Worm (Caenorhabditis elegans): ENCODE results near the gene try-3.

ce11 chrIV:6582604-6583003 is 25.6 kb downstream of the try-3 start, which contains the start of gene odr-8:
- TF ChIP-seq aly-1 (tag; optimal IDR thresholded peaks at IDR 0.05) = no peak
- TF ChIP-seq flt-1 (GFP tag; IDR thresholded peaks at IDR 0.05) = no peak
- TF ChIP-seq hnd-1 (tag; optimal IDR thresholded peaks at IDR 0.05) = no peak
- no peak for TF ChIP-seq ama-1 (optimal IDR thresholded peaks at IDR 0.05)
- TF ChIP-seq ceh-13 (GFP tag; optimal IDR thresholded peaks at IDR 0.05) = no peak
- no peak for TF ChIP-seq tra-4 (tag; optimal IDR thresholded peaks at IDR 0.05)
- no peak for TF ChIP-seq hmg-4 (GFP tag; optimal IDR thresholded peaks at IDR 0.05)
